Worm (Caenorhabditis elegans): ENCODE data around the gene srx-134.
A peak's percentile ranks its signal among the peaks of the same experiment; 100 is the strongest.

Gene srx-134

ce11 chrV:13868886-13869285 is 12.6 kb upstream of the srx-134 start:
- TF ChIP-seq ceh-27 (GFP tag; optimal IDR thresholded peaks at IDR 0.05) (peak; percentile 10), egrh-3 (GFP tag; IDR thresholded peaks at IDR 0.05) (peak; percentile 76; the same call in 1 of the 2 replicates)

- no peak for TF ChIP-seq attf-6 (GFP tag; IDR thresholded peaks at IDR 0.05)
- no peak for TF ChIP-seq die-1 (tag; optimal IDR thresholded peaks at IDR 0.05)
- TF ChIP-seq ets-4 (GFP tag; optimal IDR thresholded peaks at IDR 0.05) = no peak
- TF ChIP-seq snpc-1.1 (tag; optimal IDR thresholded peaks at IDR 0.05; ENCODE audit: insufficient read depth) = no peak
- TF ChIP-seq unc-62 (GFP tag; optimal IDR thresholded peaks at IDR 0.05) = no peak
- no peak for TF ChIP-seq F33H1.4 (GFP tag; IDR thresholded peaks at IDR 0.05)
- no peak for TF ChIP-seq dox-1 (GFP tag; IDR thresholded peaks at IDR 0.05)
Measured at ce11 chrV:13866353-13866752, 10.1 kb upstream of the srx-134 start, which contains the start of gene nhr-175. TSS of gene nhr-175 (plus strand) at chrV:13866691.

ce11 chrV:13863700-13864099 is 7.4 kb upstream of the srx-134 start:
- TF ChIP-seq Y53G8AR.9 (GFP tag; conservative IDR thresholded peaks at IDR 0.05) (no peak), nfya-2 (GFP tag; IDR thresholded peaks at IDR 0.05) (no peak), zfh-2 (GFP tag; conservative IDR thresholded peaks at IDR 0.05) (no peak), ceh-58 (GFP tag; IDR thresholded peaks at IDR 0.05) (no peak), nfya-1 (tag; optimal IDR thresholded peaks at IDR 0.05; ENCODE audit: borderline replicate concordance, insufficient read depth) (no peak), somi-1 (GFP tag; optimal IDR thresholded peaks at IDR 0.05) (no peak), B0336.3 (GFP tag; IDR thresholded peaks at IDR 0.05) (no peak), egl-44 (GFP tag; IDR thresholded peaks at IDR 0.05) (no peak)

- TF ChIP-seq mes-4 (tag; optimal IDR thresholded peaks at IDR 0.05) (no peak), aptf-2 (GFP tag; conservative IDR thresholded peaks at IDR 0.05) (no peak), let-607 (tag; optimal IDR thresholded peaks at IDR 0.05) (no peak), ets-4 (GFP tag; optimal IDR thresholded peaks at IDR 0.05) (no peak), Y53G8AR.9 (GFP tag; conservative IDR thresholded peaks at IDR 0.05) (no peak), F57C9.4 (tag; optimal IDR thresholded peaks at IDR 0.05) (no peak), die-1 (tag; optimal IDR thresholded peaks at IDR 0.05) (no peak), F49E8.2 (tag; optimal IDR thresholded peaks at IDR 0.05; ENCODE audit: insufficient read depth) (no peak), egl-44 (GFP tag; IDR thresholded peaks at IDR 0.05) (no peak), ama-1 (optimal IDR thresholded peaks at IDR 0.05) (no peak), ama-1 (GFP tag; optimal IDR thresholded peaks at IDR 0.05) (no peak)
Measured at ce11 chrV:13862505-13862904, 6.2 kb upstream of the srx-134 start, which contains the start of gene srx-137. TSS of gene srx-137 (plus strand) at chrV:13862805.

ce11 chrV:13858906-13859305 is 2.6 kb upstream of the srx-134 start, which contains the start of gene srx-135:
TSS of gene srx-135 (plus strand) at chrV:13859206.
- TF ChIP-seq F55B11.4 (tag; optimal IDR thresholded peaks at IDR 0.05; ENCODE audit: borderline replicate concordance, insufficient read depth) (no peak), Y53G8AR.9 (GFP tag; conservative IDR thresholded peaks at IDR 0.05) (no peak), D2030.7 (GFP tag; IDR thresholded peaks at IDR 0.05) (no peak), aptf-3 (GFP tag; IDR thresholded peaks at IDR 0.05) (no peak), C17E4.6 (GFP tag; IDR thresholded peaks at IDR 0.05) (no peak), hmg-1.2 (GFP tag; IDR thresholded peaks at IDR 0.05) (no peak), athp-1 (tag; optimal IDR thresholded peaks at IDR 0.05) (no peak), hrde-1 (tag; optimal IDR thresholded peaks at IDR 0.05; ENCODE audit: borderline replicate concordance) (no peak), efl-1 (GFP tag; optimal IDR thresholded peaks at IDR 0.05) (no peak), snpc-3.4 (tag; optimal IDR thresholded peaks at IDR 0.05) (no peak), ama-1 (optimal IDR thresholded peaks at IDR 0.05) (no peak), ama-1 (GFP tag; optimal IDR thresholded peaks at IDR 0.05) (no peak), ccch-3 (GFP tag; optimal IDR thresholded peaks at IDR 0.05) (no peak), egrh-3 (GFP tag; IDR thresholded peaks at IDR 0.05) (no peak)
